Worm (Caenorhabditis elegans) whole organism, midembryonic: Measurements from ENCODE around the gene cyp-29A2.

Source experiments
- T22C8.4 ChIP-seq: fragments of 200-800 bp; sonication (Bioruptor generic); IDR thresholded peaks from 2 replicates; pipeline ENCODE4 v1.3.6; 2022; ENCODE audit warnings: missing genetic modification characterization, missing compliant biosample characterization
- cog-1 ChIP-seq: sonication (generic microtip); optimal IDR thresholded peaks from 2 replicates; lab custom pipeline; 2016; ENCODE audit warnings: missing genetic modification characterization, missing compliant biosample characterization
- flt-1 ChIP-seq: fragments of 200-800 bp; sonication (Bioruptor generic); IDR thresholded peaks from 2 replicates; pipeline ENCODE4 v1.3.6; 2022; ENCODE audit warnings: missing genetic modification characterization, missing compliant biosample characterization
- klf-2 ChIP-seq: fragments of 200-800 bp; sonication (Bioruptor generic); conservative IDR thresholded peaks from 2 replicates; pipeline ENCODE4 v1.3.6; 2022; ENCODE audit warnings: missing genetic modification reagents, missing genetic modification characterization, missing compliant biosample characterization
- med-1 ChIP-seq: sonication (generic microtip); optimal IDR thresholded peaks from 2 replicates; lab custom pipeline; 2017; ENCODE audit warnings: missing genetic modification characterization, mild to moderate bottlenecking, missing compliant biosample characterization, antibody characterized with exemption, missing genetic modification reagents; ENCODE audit not compliant: insufficient read depth
- ref-1 ChIP-seq: fragments of 200-800 bp; sonication (Bioruptor generic); conservative IDR thresholded peaks from 2 replicates; pipeline ENCODE4 v1.3.6; 2022; ENCODE audit warnings: missing genetic modification reagents, missing genetic modification characterization, missing compliant biosample characterization
- tab-1 ChIP-seq: fragments of 200-800 bp; sonication (Bioruptor generic); IDR thresholded peaks from 2 replicates; pipeline ENCODE4 v1.3.6; 2022; ENCODE audit warnings: missing genetic modification characterization, missing compliant biosample characterization
- ztf-23 ChIP-seq: fragments of 200-800 bp; sonication (Bioruptor generic); IDR thresholded peaks from 2 replicates; pipeline ENCODE4 v1.3.6; 2022; ENCODE audit warnings: missing genetic modification reagents, missing genetic modification characterization, missing compliant biosample characterization
- ztf-29 ChIP-seq: fragments of 200-800 bp; sonication (Bioruptor generic); IDR thresholded peaks from 2 replicates; pipeline ENCODE4 v1.3.6; 2022; ENCODE audit warnings: missing genetic modification reagents, missing genetic modification characterization, missing compliant biosample characterization

ce11 chrV:11254980-11255379 is 37.6 kb downstream of the cyp-29A2 start, which contains the start of gene srsx-31:
- no peak for TF ChIP-seq flt-1
- TF ChIP-seq tab-1 (GFP tag; lab: Robert Waterston, UW), result no peak
- no peak for TF ChIP-seq cog-1
- no peak for TF ChIP-seq ztf-29
- no peak for TF ChIP-seq T22C8.4 (GFP tag; lab: Robert Waterston, UW)
- TF ChIP-seq ref-1 (GFP tag; lab: Robert Waterston, UW), result no peak
- TF ChIP-seq med-1, result no peak
- no peak for TF ChIP-seq ztf-23 (GFP tag; lab: Robert Waterston, UW)
- no peak for TF ChIP-seq klf-2 (GFP tag; lab: Robert Waterston, UW)
